Worm (Caenorhabditis elegans) whole organism, mixed stage, embryonic: ENCODE measurements around the gene rab-6.1.

Experiments
- M03D4.4 ChIP-seq: sonication (generic microtip); optimal IDR thresholded peaks from 2 replicates; lab custom pipeline; 2017; ENCODE audit warnings: mild to moderate bottlenecking, missing genetic modification characterization, missing compliant biosample characterization
- bed-3 ChIP-seq: fragments of 200-800 bp; sonication (Bioruptor generic); optimal IDR thresholded peaks from 3 replicates; lab custom pipeline; 2018; ENCODE audit warnings: mild to moderate bottlenecking, missing genetic modification characterization, moderate library complexity, missing compliant biosample characterization
- blmp-1 ChIP-seq: fragments of 150-350 bp; optimal IDR thresholded peaks from 2 replicates; lab custom pipeline; 2014; ENCODE audit warnings: missing biosample characterization, missing genetic modification characterization
- ceh-43 ChIP-seq: fragments of 200-800 bp; sonication (Bioruptor generic); optimal IDR thresholded peaks from 2 replicates; lab custom pipeline; 2018; ENCODE audit warnings: mild to moderate bottlenecking, missing genetic modification characterization, moderate library complexity, missing compliant biosample characterization
- ces-1 ChIP-seq: fragments of 150-350 bp; optimal IDR thresholded peaks from 2 replicates; lab custom pipeline; 2014; ENCODE audit warnings: missing biosample characterization, missing genetic modification reagents, missing genetic modification characterization
- cnd-1 ChIP-seq: fragments of 200-800 bp; sonication (Bioruptor generic); optimal IDR thresholded peaks from 2 replicates; lab custom pipeline; 2018; ENCODE audit warnings: mild to moderate bottlenecking, missing genetic modification characterization, missing compliant biosample characterization
- drap-1 ChIP-seq: fragments of 200-800 bp; sonication (Bioruptor generic); optimal IDR thresholded peaks from 3 replicates; lab custom pipeline; 2018; ENCODE audit warnings: mild to moderate bottlenecking, missing genetic modification characterization, missing compliant biosample characterization
- elt-1 ChIP-seq: sonication (generic microtip); optimal IDR thresholded peaks from 2 replicates; lab custom pipeline; 2017; ENCODE audit warnings: missing genetic modification characterization, mild to moderate bottlenecking, missing compliant biosample characterization, antibody characterized with exemption, moderate library complexity, borderline replicate concordance; ENCODE audit not compliant: insufficient read depth
- elt-3 ChIP-seq: fragments of 150-350 bp; optimal IDR thresholded peaks from 2 replicates; lab custom pipeline; 2014; ENCODE audit warnings: missing biosample characterization, missing genetic modification characterization
- flh-1 ChIP-seq: fragments of 200-800 bp; sonication (Bioruptor generic); optimal IDR thresholded peaks from 2 replicates; lab custom pipeline; 2018; ENCODE audit warnings: mild to moderate bottlenecking, missing genetic modification characterization, moderate library complexity, missing compliant biosample characterization
- ham-2 ChIP-seq: fragments of 200-800 bp; sonication (Bioruptor generic); optimal IDR thresholded peaks from 2 replicates; lab custom pipeline; 2018; ENCODE audit warnings: mild to moderate bottlenecking, missing genetic modification characterization, missing compliant biosample characterization
- hlh-1 ChIP-seq: fragments of 150-350 bp; optimal IDR thresholded peaks from 2 replicates; lab custom pipeline; 2014; ENCODE audit warnings: missing biosample characterization, missing genetic modification reagents, missing genetic modification characterization
- lin-32 ChIP-seq: fragments of 200-800 bp; sonication (Bioruptor generic); optimal IDR thresholded peaks from 2 replicates; lab custom pipeline; 2018; ENCODE audit warnings: mild to moderate bottlenecking, missing genetic modification characterization, missing compliant biosample characterization
- lsy-2 ChIP-seq: fragments of 150-350 bp; optimal IDR thresholded peaks from 2 replicates; lab custom pipeline; 2014; ENCODE audit warnings: missing biosample characterization, missing genetic modification characterization
- mab-5 ChIP-seq: fragments of 150-350 bp; optimal IDR thresholded peaks from 2 replicates; lab custom pipeline; 2014; ENCODE audit warnings: missing biosample characterization, missing genetic modification characterization
- mep-1 ChIP-seq: fragments of 150-350 bp; optimal IDR thresholded peaks from 2 replicates; lab custom pipeline; 2017; ENCODE audit warnings: missing biosample characterization, missing genetic modification reagents, missing genetic modification characterization, inconsistent platforms
- mls-2 ChIP-seq: sonication (generic microtip); optimal IDR thresholded peaks from 2 replicates; lab custom pipeline; 2016; ENCODE audit warnings: mild to moderate bottlenecking, missing genetic modification characterization, moderate library complexity, missing compliant biosample characterization
- nhr-12 ChIP-seq: fragments of 150-350 bp; optimal IDR thresholded peaks from 2 replicates; lab custom pipeline; 2014; ENCODE audit warnings: missing biosample characterization, missing genetic modification characterization
- nhr-237 ChIP-seq: fragments of 150-350 bp; optimal IDR thresholded peaks from 2 replicates; lab custom pipeline; 2014; ENCODE audit warnings: missing biosample characterization, missing genetic modification characterization
- nhr-28 ChIP-seq: fragments of 150-350 bp; optimal IDR thresholded peaks from 2 replicates; lab custom pipeline; 2014; ENCODE audit warnings: missing biosample characterization, missing genetic modification characterization
- nhr-76 ChIP-seq: sonication (generic microtip); optimal IDR thresholded peaks from 2 replicates; lab custom pipeline; 2017; ENCODE audit warnings: missing biosample characterization, missing genetic modification characterization
- pha-4 ChIP-seq: fragments of 150-350 bp; optimal IDR thresholded peaks from 2 replicates; lab custom pipeline; 2018; ENCODE audit warnings: missing biosample characterization, missing genetic modification reagents, missing genetic modification characterization
- snpc-4 ChIP-seq: fragments of 150-350 bp; optimal IDR thresholded peaks from 2 replicates; lab custom pipeline; 2014; ENCODE audit warnings: missing biosample characterization, missing genetic modification characterization
- sptf-1 ChIP-seq: sonication (generic microtip); optimal IDR thresholded peaks from 2 replicates; lab custom pipeline; 2017; ENCODE audit warnings: mild to moderate bottlenecking, missing genetic modification characterization, moderate library complexity, missing compliant biosample characterization
- unc-120 ChIP-seq: sonication (generic microtip); optimal IDR thresholded peaks from 2 replicates; lab custom pipeline; 2017; ENCODE audit warnings: missing genetic modification characterization, missing compliant biosample characterization; ENCODE audit not compliant: poor library complexity, severe bottlenecking
- unc-39 ChIP-seq: fragments of 150-350 bp; optimal IDR thresholded peaks from 2 replicates; lab custom pipeline; 2014; ENCODE audit warnings: missing biosample characterization, missing genetic modification characterization
- unc-62 ChIP-seq: fragments of 150-350 bp; optimal IDR thresholded peaks from 2 replicates; lab custom pipeline; 2014; ENCODE audit warnings: missing biosample characterization, missing genetic modification reagents, missing genetic modification characterization
- ztf-11 ChIP-seq: fragments of 150-350 bp; optimal IDR thresholded peaks from 2 replicates; lab custom pipeline; 2014; ENCODE audit warnings: missing biosample characterization, missing genetic modification characterization

rab-6.1 gene

ce11 chrIII:8980892-8981291 lies 24.9 kb downstream of the rab-6.1 start:
- TF ChIP-seq unc-120 (tag; lab: Kevin White, UChicago) (no peak), blmp-1 (no peak), sptf-1 (tag; lab: Kevin White, UChicago) (no peak), pha-4 (tag; lab: Kevin White, UChicago) (no peak), mab-5 (tag; lab: Kevin White, UChicago) (no peak), mep-1 (no peak), nhr-28 (no peak), ces-1 (GFP tag; lab: Kevin White, UChicago) (no peak), flh-1 (no peak), hlh-1 (tag; lab: Kevin White, UChicago) (no peak), ham-2 (GFP tag; lab: Kevin White, UChicago) (no peak), unc-62 (no peak), mls-2 (tag; lab: Kevin White, UChicago) (no peak)

ce11 chrIII:8978512-8979352 lies 27.0 kb downstream of the rab-6.1 start:
- no peak for TF ChIP-seq lin-32 (GFP tag; lab: Kevin White, UChicago)
- TF ChIP-seq ceh-43 (GFP tag; lab: Kevin White, UChicago), result no peak
- TF ChIP-seq unc-120 (tag; lab: Kevin White, UChicago), result no peak
- TF ChIP-seq ces-1 (GFP tag; lab: Kevin White, UChicago), result no peak
- TF ChIP-seq snpc-4 (tag; lab: Kevin White, UChicago), result no peak

- TF ChIP-seq bed-3 (GFP tag; lab: Kevin White, UChicago) (no peak), lin-32 (GFP tag; lab: Kevin White, UChicago) (no peak), elt-3 (tag; lab: Kevin White, UChicago) (no peak), M03D4.4 (no peak), ham-2 (GFP tag; lab: Kevin White, UChicago) (no peak), hlh-1 (tag; lab: Kevin White, UChicago) (no peak), unc-62 (no peak), ztf-11 (tag; lab: Kevin White, UChicago) (no peak), cnd-1 (tag; lab: Kevin White, UChicago) (no peak), unc-39 (no peak), unc-120 (tag; lab: Kevin White, UChicago) (no peak), ceh-43 (GFP tag; lab: Kevin White, UChicago) (no peak), elt-1 (no peak), lsy-2 (tag; lab: Kevin White, UChicago) (no peak), nhr-12 (tag; lab: Kevin White, UChicago) (no peak)
These were observed 30.9 kb downstream of the rab-6.1 start for ce11 chrIII:8974835-8975234.

ce11 chrIII:8973826-8974225 lies 31.9 kb downstream of the rab-6.1 start, which contains the start of gene R08D7.5:
TSS of gene R08D7.5 (plus strand) at chrIII:8974126.
- TF ChIP-seq mab-5 (tag; lab: Kevin White, UChicago), result no peak
- no peak for TF ChIP-seq snpc-4 (tag; lab: Kevin White, UChicago)
- no peak for TF ChIP-seq cnd-1 (tag; lab: Kevin White, UChicago)
- no peak for TF ChIP-seq unc-39
- TF ChIP-seq unc-62, result no peak
- no peak for TF ChIP-seq sptf-1 (tag; lab: Kevin White, UChicago)
- TF ChIP-seq drap-1 (GFP tag; lab: Kevin White, UChicago), result no peak
- no peak for TF ChIP-seq pha-4 (tag; lab: Kevin White, UChicago)
- TF ChIP-seq elt-1, result no peak
- no peak for TF ChIP-seq nhr-237 (tag; lab: Kevin White, UChicago)
- TF ChIP-seq blmp-1, result no peak
- TF ChIP-seq unc-120 (tag; lab: Kevin White, UChicago), result no peak
- no peak for TF ChIP-seq ztf-11 (tag; lab: Kevin White, UChicago)
- no peak for TF ChIP-seq nhr-76 (tag; lab: Kevin White, UChicago)
- TF ChIP-seq, all 35 proteins: peak for 0

ce11 chrIII:8973163-8973562 lies 32.6 kb downstream of the rab-6.1 start:
- TF ChIP-seq ces-1 (GFP tag; lab: Kevin White, UChicago) (peak; percentile 28), flh-1 (no peak)
